Worm (Caenorhabditis elegans): ENCODE results near the gene ngn-1.
"Not testable (repeated sequence)": the region's sequence is repeated elsewhere in the genome, so short reads cannot be mapped to it uniquely, and the experiment has no call there.

ngn-1 gene

ce11 chrIV:2628171-2628570 is at the start of gene ngn-1:
Gene ngn-1, minus strand, starts transcription at chrIV:2628271.
- no peak for TF ChIP-seq ztf-23 (GFP tag; IDR thresholded peaks at IDR 0.05)
- TF ChIP-seq flt-1 (GFP tag; IDR thresholded peaks at IDR 0.05) = no peak
- no peak for TF ChIP-seq tab-1 (GFP tag; IDR thresholded peaks at IDR 0.05)
- no peak for TF ChIP-seq ztf-29 (GFP tag; IDR thresholded peaks at IDR 0.05)
- TF ChIP-seq ref-1 (GFP tag; conservative IDR thresholded peaks at IDR 0.05) = no peak
- TF ChIP-seq klf-2 (GFP tag; conservative IDR thresholded peaks at IDR 0.05) = no peak
- TF ChIP-seq med-1 (GFP tag; optimal IDR thresholded peaks at IDR 0.05; ENCODE audit: insufficient read depth) = no peak
- TF ChIP-seq T22C8.4 (GFP tag; IDR thresholded peaks at IDR 0.05) = no peak
- TF ChIP-seq cog-1 (tag; optimal IDR thresholded peaks at IDR 0.05) = no peak

ce11 chrIV:2677687-2678086 is 49.6 kb upstream of the ngn-1 start:
- TF ChIP-seq ref-1 (GFP tag; conservative IDR thresholded peaks at IDR 0.05) (no peak), klf-2 (GFP tag; conservative IDR thresholded peaks at IDR 0.05) (no peak)

- TF ChIP-seq ztf-23 (GFP tag; IDR thresholded peaks at IDR 0.05) (0 out of 2 replicates have a peak, but pooled peaks have one; percentile 54), med-1 (GFP tag; optimal IDR thresholded peaks at IDR 0.05; ENCODE audit: insufficient read depth) (no peak)
Observed at ce11 chrIV:2676281-2676680, 48.2 kb upstream of the ngn-1 start, which contains the start of gene Y94H6A.3. Gene Y94H6A.3, plus strand, starts transcription at chrIV:2676512.

- TF ChIP-seq ztf-29, T22C8.4, tab-1 (GFP tag; IDR thresholded peaks at IDR 0.05): not testable (repeated sequence)
Observed at ce11 chrIV:2674915-2675314, 46.8 kb upstream of the ngn-1 start, which contains the start of gene gpx-4. Gene gpx-4, minus strand, starts transcription at chrIV:2675015.

ce11 chrIV:2670664-2671063 is 42.6 kb upstream of the ngn-1 start:
- TF ChIP-seq tab-1 (GFP tag; IDR thresholded peaks at IDR 0.05) (no peak), ref-1 (GFP tag; conservative IDR thresholded peaks at IDR 0.05) (no peak), flt-1 (GFP tag; IDR thresholded peaks at IDR 0.05) (no peak), ztf-29 (GFP tag; IDR thresholded peaks at IDR 0.05) (no peak), T22C8.4 (GFP tag; IDR thresholded peaks at IDR 0.05) (no peak), cog-1 (tag; optimal IDR thresholded peaks at IDR 0.05) (no peak), med-1 (GFP tag; optimal IDR thresholded peaks at IDR 0.05; ENCODE audit: insufficient read depth) (no peak), klf-2 (GFP tag; conservative IDR thresholded peaks at IDR 0.05) (no peak), ztf-23 (GFP tag; IDR thresholded peaks at IDR 0.05) (no peak)

- TF ChIP-seq ref-1 (GFP tag; conservative IDR thresholded peaks at IDR 0.05) (no peak), med-1 (GFP tag; optimal IDR thresholded peaks at IDR 0.05; ENCODE audit: insufficient read depth) (no peak), cog-1 (tag; optimal IDR thresholded peaks at IDR 0.05) (no peak), T22C8.4 (GFP tag; IDR thresholded peaks at IDR 0.05) (no peak), klf-2 (GFP tag; conservative IDR thresholded peaks at IDR 0.05) (no peak), tab-1 (GFP tag; IDR thresholded peaks at IDR 0.05) (no peak), ztf-29 (GFP tag; IDR thresholded peaks at IDR 0.05) (no peak)
Observed at ce11 chrIV:2666586-2667100, 38.6 kb upstream of the ngn-1 start, which contains the start of gene Y69A2AR.1. Gene Y69A2AR.1, plus strand, starts transcription at chrIV:2667050.

ce11 chrIV:2666127-2666526 is 38.1 kb upstream of the ngn-1 start:
- TF ChIP-seq ztf-23 (GFP tag; IDR thresholded peaks at IDR 0.05) = peak; percentile 42; the same call in 1 of the 2 replicates
- no peak for TF ChIP-seq klf-2 (GFP tag; conservative IDR thresholded peaks at IDR 0.05)
- no peak for TF ChIP-seq T22C8.4 (GFP tag; IDR thresholded peaks at IDR 0.05)
- no peak for TF ChIP-seq tab-1 (GFP tag; IDR thresholded peaks at IDR 0.05)

- TF ChIP-seq tab-1 (GFP tag; IDR thresholded peaks at IDR 0.05) (no peak), ztf-29 (GFP tag; IDR thresholded peaks at IDR 0.05) (no peak), ref-1 (GFP tag; conservative IDR thresholded peaks at IDR 0.05) (no peak), flt-1 (GFP tag; IDR thresholded peaks at IDR 0.05) (no peak), cog-1 (tag; optimal IDR thresholded peaks at IDR 0.05) (no peak), ztf-23 (GFP tag; IDR thresholded peaks at IDR 0.05) (no peak), klf-2 (GFP tag; conservative IDR thresholded peaks at IDR 0.05) (no peak), T22C8.4 (GFP tag; IDR thresholded peaks at IDR 0.05) (no peak), med-1 (GFP tag; optimal IDR thresholded peaks at IDR 0.05; ENCODE audit: insufficient read depth) (no peak)
Observed at ce11 chrIV:2665388-2665978, 37.4 kb upstream of the ngn-1 start.

- TF ChIP-seq med-1 (GFP tag; optimal IDR thresholded peaks at IDR 0.05; ENCODE audit: insufficient read depth) (no peak), klf-2 (GFP tag; conservative IDR thresholded peaks at IDR 0.05) (no peak), ztf-29 (GFP tag; IDR thresholded peaks at IDR 0.05) (no peak), tab-1 (GFP tag; IDR thresholded peaks at IDR 0.05) (no peak), ref-1 (GFP tag; conservative IDR thresholded peaks at IDR 0.05) (no peak), flt-1 (GFP tag; IDR thresholded peaks at IDR 0.05) (no peak), T22C8.4 (GFP tag; IDR thresholded peaks at IDR 0.05) (no peak), cog-1 (tag; optimal IDR thresholded peaks at IDR 0.05) (no peak), ztf-23 (GFP tag; IDR thresholded peaks at IDR 0.05) (no peak)
Observed at ce11 chrIV:2664901-2665201, 36.8 kb upstream of the ngn-1 start.

- TF ChIP-seq tab-1 (GFP tag; IDR thresholded peaks at IDR 0.05) (no peak), T22C8.4 (GFP tag; IDR thresholded peaks at IDR 0.05) (no peak), ztf-23 (GFP tag; IDR thresholded peaks at IDR 0.05) (no peak), ref-1 (GFP tag; conservative IDR thresholded peaks at IDR 0.05) (no peak), med-1 (GFP tag; optimal IDR thresholded peaks at IDR 0.05; ENCODE audit: insufficient read depth) (no peak), cog-1 (tag; optimal IDR thresholded peaks at IDR 0.05) (no peak), flt-1 (GFP tag; IDR thresholded peaks at IDR 0.05) (no peak), ztf-29 (GFP tag; IDR thresholded peaks at IDR 0.05) (no peak), klf-2 (GFP tag; conservative IDR thresholded peaks at IDR 0.05) (no peak)
Observed at ce11 chrIV:2663953-2664900, 36.2 kb upstream of the ngn-1 start, which contains the start of gene Y69A2AR.31. Gene Y69A2AR.31, minus strand, starts transcription at chrIV:2664003.

Data from whole organism, midembryonic.